Worm (Caenorhabditis elegans) whole organism, late embryonic: ENCODE results near the gene ZK596.3.
A peak's percentile ranks its signal among the peaks of the same experiment; 100 is the strongest.

Source experiments
- C38D4.7 ChIP-seq: fragments of 200-800 bp; sonication (Bioruptor generic); optimal IDR thresholded peaks from 2 replicates; lab custom pipeline; 2018; ENCODE audit warnings: mild to moderate bottlenecking, missing genetic modification characterization, moderate library complexity, missing compliant biosample characterization
- F13H6.1 ChIP-seq: sonication (generic microtip); optimal IDR thresholded peaks from 2 replicates; lab custom pipeline; 2016; ENCODE audit warnings: missing genetic modification characterization, missing compliant biosample characterization
- K09A11.1 ChIP-seq: sonication (generic microtip); optimal IDR thresholded peaks from 2 replicates; lab custom pipeline; 2017; ENCODE audit warnings: antibody characterized with exemption, mild to moderate bottlenecking, missing genetic modification characterization, missing compliant biosample characterization; ENCODE audit not compliant: insufficient read depth
- T23F11.4 ChIP-seq: fragments of 200-800 bp; sonication (Bioruptor generic); optimal IDR thresholded peaks from 2 replicates; lab custom pipeline; 2018; ENCODE audit warnings: mild to moderate bottlenecking, missing genetic modification characterization, missing compliant biosample characterization
- ceh-18 ChIP-seq: sonication (generic microtip); optimal IDR thresholded peaks from 2 replicates; lab custom pipeline; 2016; ENCODE audit warnings: missing genetic modification characterization, missing compliant biosample characterization
- ceh-2 ChIP-seq: sonication (generic microtip); optimal IDR thresholded peaks from 2 replicates; lab custom pipeline; 2016; ENCODE audit warnings: missing genotype, missing genetic modification characterization, missing compliant biosample characterization
- ceh-22 ChIP-seq: sonication (generic microtip); optimal IDR thresholded peaks from 2 replicates; lab custom pipeline; 2017; ENCODE audit warnings: missing biosample characterization, missing genetic modification characterization
- ceh-24 ChIP-seq: sonication (generic microtip); optimal IDR thresholded peaks from 2 replicates; lab custom pipeline; 2016; ENCODE audit warnings: mild to moderate bottlenecking, missing genetic modification characterization, missing compliant biosample characterization
- ceh-31 ChIP-seq: sonication (generic microtip); optimal IDR thresholded peaks from 2 replicates; lab custom pipeline; 2016; ENCODE audit warnings: missing genetic modification characterization, missing compliant biosample characterization
- ceh-34 ChIP-seq: sonication (generic microtip); optimal IDR thresholded peaks from 2 replicates; lab custom pipeline; 2016; ENCODE audit warnings: mild to moderate bottlenecking, missing genetic modification characterization, missing compliant biosample characterization
- ceh-45 ChIP-seq: fragments of 200-800 bp; sonication (Bioruptor generic); IDR thresholded peaks from 2 replicates; pipeline ENCODE4 v1.3.6; 2022; ENCODE audit warnings: missing genetic modification reagents, missing genetic modification characterization, missing compliant biosample characterization
- ceh-48 ChIP-seq: sonication (generic microtip); optimal IDR thresholded peaks from 2 replicates; lab custom pipeline; 2016; ENCODE audit warnings: missing genetic modification characterization, inconsistent platforms, missing compliant biosample characterization
- ceh-9 ChIP-seq: sonication (generic microtip); optimal IDR thresholded peaks from 2 replicates; lab custom pipeline; 2016; ENCODE audit warnings: mild to moderate bottlenecking, missing genetic modification characterization, inconsistent platforms, missing compliant biosample characterization
- che-1 ChIP-seq: sonication (generic microtip); optimal IDR thresholded peaks from 2 replicates; lab custom pipeline; 2016; ENCODE audit warnings: mild to moderate bottlenecking, missing genetic modification characterization, missing compliant biosample characterization
- elt-2 ChIP-seq: sonication (generic microtip); optimal IDR thresholded peaks from 2 replicates; lab custom pipeline; 2016; ENCODE audit warnings: missing genetic modification reagents, missing genetic modification characterization, missing compliant biosample characterization
- fkh-10 ChIP-seq: fragments of 150-350 bp; optimal IDR thresholded peaks from 2 replicates; lab custom pipeline; 2014; ENCODE audit warnings: missing biosample characterization, missing genetic modification reagents, missing genetic modification characterization
- gmeb-2 ChIP-seq: sonication (generic microtip); optimal IDR thresholded peaks from 2 replicates; lab custom pipeline; 2016; ENCODE audit warnings: missing genetic modification characterization, inconsistent platforms, missing compliant biosample characterization
- hlh-13 ChIP-seq: fragments of 200-800 bp; sonication (Bioruptor generic); optimal IDR thresholded peaks from 2 replicates; lab custom pipeline; 2018; ENCODE audit warnings: mild to moderate bottlenecking, missing genetic modification characterization, missing compliant biosample characterization
- hlh-15 ChIP-seq: sonication (generic microtip); optimal IDR thresholded peaks from 2 replicates; lab custom pipeline; 2016; ENCODE audit warnings: missing genetic modification characterization, missing compliant biosample characterization
- hlh-30 ChIP-seq: sonication (generic microtip); optimal IDR thresholded peaks from 2 replicates; lab custom pipeline; 2017; ENCODE audit warnings: antibody characterized with exemption, missing genetic modification characterization, missing compliant biosample characterization; ENCODE audit not compliant: insufficient read depth
- lin-11 ChIP-seq: fragments of 200-800 bp; sonication (Bioruptor generic); optimal IDR thresholded peaks from 2 replicates; lab custom pipeline; 2018; ENCODE audit warnings: mild to moderate bottlenecking, missing genetic modification characterization, missing compliant biosample characterization
- madf-2 ChIP-seq: sonication (generic microtip); optimal IDR thresholded peaks from 2 replicates; lab custom pipeline; 2017; ENCODE audit warnings: missing genetic modification characterization, missing compliant biosample characterization
- mec-3 ChIP-seq: sonication (generic microtip); optimal IDR thresholded peaks from 2 replicates; lab custom pipeline; 2016; ENCODE audit warnings: borderline replicate concordance, missing genetic modification characterization, missing compliant biosample characterization
- nfya-1 ChIP-seq: sonication (generic microtip); optimal IDR thresholded peaks from 2 replicates; lab custom pipeline; 2017; ENCODE audit warnings: missing genetic modification characterization, mild to moderate bottlenecking, missing compliant biosample characterization, antibody characterized with exemption, moderate library complexity
- npax-4 ChIP-seq: sonication (generic microtip); optimal IDR thresholded peaks from 2 replicates; lab custom pipeline; 2016; ENCODE audit warnings: missing genetic modification characterization, missing compliant biosample characterization
- pag-3 ChIP-seq: sonication (generic microtip); optimal IDR thresholded peaks from 2 replicates; lab custom pipeline; 2016; ENCODE audit warnings: missing compliant biosample characterization, missing genetic modification characterization, borderline replicate concordance
- pat-9 ChIP-seq: fragments of 200-800 bp; sonication (Bioruptor generic); optimal IDR thresholded peaks from 2 replicates; lab custom pipeline; 2018; ENCODE audit warnings: mild to moderate bottlenecking, missing genetic modification characterization, moderate library complexity, missing compliant biosample characterization
- pqm-1 ChIP-seq: sonication (generic microtip); optimal IDR thresholded peaks from 2 replicates; lab custom pipeline; 2016; ENCODE audit warnings: missing genetic modification characterization, missing compliant biosample characterization
- pros-1 ChIP-seq: fragments of 150-350 bp; optimal IDR thresholded peaks from 2 replicates; lab custom pipeline; 2014; ENCODE audit warnings: missing biosample characterization, missing genetic modification reagents, missing genetic modification characterization
- ref-2 ChIP-seq: sonication (generic microtip); optimal IDR thresholded peaks from 2 replicates; lab custom pipeline; 2016; ENCODE audit warnings: missing genetic modification characterization, missing compliant biosample characterization
- tbx-2 ChIP-seq: sonication (generic microtip); optimal IDR thresholded peaks from 2 replicates; lab custom pipeline; 2016; ENCODE audit warnings: missing genetic modification characterization, missing compliant biosample characterization
- tbx-7 ChIP-seq: sonication (generic microtip); optimal IDR thresholded peaks from 2 replicates; lab custom pipeline; 2016; ENCODE audit warnings: missing genotype, missing genetic modification characterization, missing compliant biosample characterization
- ttx-3 ChIP-seq: sonication (generic microtip); optimal IDR thresholded peaks from 2 replicates; lab custom pipeline; 2016; ENCODE audit warnings: missing genetic modification reagents, missing genetic modification characterization, missing compliant biosample characterization
- unc-42 ChIP-seq: sonication (generic microtip); optimal IDR thresholded peaks from 2 replicates; lab custom pipeline; 2016; ENCODE audit warnings: missing genotype, missing genetic modification characterization, missing compliant biosample characterization
- unc-55 ChIP-seq: sonication (generic microtip); optimal IDR thresholded peaks from 2 replicates; lab custom pipeline; 2017; ENCODE audit warnings: missing biosample characterization, missing genetic modification reagents, missing genetic modification characterization
- unc-86 ChIP-seq: sonication (generic microtip); optimal IDR thresholded peaks from 2 replicates; lab custom pipeline; 2016; ENCODE audit warnings: missing genetic modification characterization, missing compliant biosample characterization
- zip-5 ChIP-seq: sonication (generic microtip); optimal IDR thresholded peaks from 2 replicates; lab custom pipeline; 2016; ENCODE audit warnings: missing genetic modification characterization, missing compliant biosample characterization
- ztf-16 ChIP-seq: sonication (generic microtip); optimal IDR thresholded peaks from 2 replicates; lab custom pipeline; 2017; ENCODE audit warnings: missing genetic modification characterization, missing compliant biosample characterization

ZK596.3 gene

DNA sequence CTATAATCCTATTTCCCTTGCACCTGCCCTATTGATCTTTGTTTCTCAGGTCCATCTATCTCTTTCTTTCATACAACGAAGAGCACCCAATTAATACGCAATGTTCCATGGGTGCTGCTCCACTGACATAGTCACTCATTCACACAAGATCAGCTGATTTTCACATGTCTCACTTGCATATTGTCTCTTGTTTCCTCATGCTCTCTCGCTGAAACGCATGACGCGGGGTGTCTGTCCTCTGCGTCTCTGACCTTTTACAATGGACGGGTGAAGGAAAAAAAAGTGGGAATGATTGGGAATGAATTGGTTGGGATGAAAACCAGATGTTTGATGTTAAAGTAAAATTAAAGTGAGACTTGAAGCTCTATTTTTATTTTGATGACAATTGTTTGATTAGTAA, 31.2 kb upstream of the ZK596.3 start (continued):
- no peak for TF ChIP-seq pag-3 (tag; lab: Kevin White, UChicago)

DNA sequence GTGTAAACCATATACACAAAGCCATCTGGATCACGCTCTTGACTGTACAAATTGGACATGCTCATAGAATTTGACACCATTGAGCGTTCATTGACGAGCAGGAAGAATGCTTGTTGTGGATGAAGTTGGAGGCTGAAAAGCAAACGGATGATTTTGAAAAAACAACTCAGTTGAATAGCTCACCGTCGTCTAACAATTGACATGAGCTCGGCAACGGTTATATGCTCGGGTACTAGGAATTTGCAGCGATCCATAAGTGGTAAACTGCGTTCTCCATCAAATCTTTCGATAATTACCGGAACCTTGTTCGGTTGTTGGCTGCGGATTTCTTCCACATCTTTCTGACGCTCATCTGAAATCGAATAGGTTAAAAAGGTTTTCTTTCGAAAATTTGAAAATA, 30.6 kb upstream of the ZK596.3 start:
- TF ChIP-seq ref-2 = no peak
- no peak for TF ChIP-seq che-1 (tag; lab: Kevin White, UChicago)
- no peak for TF ChIP-seq ttx-3 (tag; lab: Kevin White, UChicago)
- TF ChIP-seq, all 69 proteins: peak for 0

ce11 chrIV:10933777-10934546, 29.8 kb upstream of the ZK596.3 start:
- no peak for TF ChIP-seq ceh-18 (tag; lab: Kevin White, UChicago)
- no peak for TF ChIP-seq gmeb-2
- no peak for TF ChIP-seq ttx-3 (tag; lab: Kevin White, UChicago)
- no peak for TF ChIP-seq unc-55
- no peak for TF ChIP-seq fkh-10 (GFP tag; lab: Kevin White, UChicago)
- no peak for TF ChIP-seq ceh-9 (tag; lab: Kevin White, UChicago)

- TF ChIP-seq ceh-22 (tag; lab: Kevin White, UChicago) (no peak), hlh-15 (tag; lab: Kevin White, UChicago) (no peak), pros-1 (no peak), zip-5 (tag; lab: Kevin White, UChicago) (no peak), hlh-30 (tag; lab: Kevin White, UChicago) (no peak), ceh-45 (no peak), K09A11.1 (tag; lab: Kevin White, UChicago) (peak; percentile 16), pat-9 (tag; lab: Kevin White, UChicago) (no peak), ceh-48 (peak; percentile 36), nfya-1 (tag; lab: Kevin White, UChicago) (peak; percentile 32), F13H6.1 (no peak), lin-11 (tag; lab: Kevin White, UChicago) (no peak), tbx-2 (tag; lab: Kevin White, UChicago) (peak; percentile 35), ceh-34 (no peak), elt-2 (tag; lab: Kevin White, UChicago) (peak; percentile 37), madf-2 (tag; lab: Kevin White, UChicago) (no peak), ceh-31 (tag; lab: Kevin White, UChicago) (peak; percentile 20), unc-55 (no peak), hlh-13 (GFP tag; lab: Kevin White, UChicago) (no peak), unc-42 (tag; lab: Kevin White, UChicago) (peak; percentile 8), tbx-7 (tag; lab: Kevin White, UChicago) (no peak), ceh-24 (tag; lab: Kevin White, UChicago) (no peak), T23F11.4 (GFP tag; lab: Kevin White, UChicago) (peak; percentile 11), C38D4.7 (GFP tag; lab: Kevin White, UChicago) (no peak)
Measured at ce11 chrIV:10933062-10933552, 28.9 kb upstream of the ZK596.3 start, which contains the start of the genes dnc-1 and lsm-7. Gene dnc-1, minus strand, starts transcription at chrIV:10933203. Gene lsm-7, plus strand, starts transcription at chrIV:10933502.

DNA sequence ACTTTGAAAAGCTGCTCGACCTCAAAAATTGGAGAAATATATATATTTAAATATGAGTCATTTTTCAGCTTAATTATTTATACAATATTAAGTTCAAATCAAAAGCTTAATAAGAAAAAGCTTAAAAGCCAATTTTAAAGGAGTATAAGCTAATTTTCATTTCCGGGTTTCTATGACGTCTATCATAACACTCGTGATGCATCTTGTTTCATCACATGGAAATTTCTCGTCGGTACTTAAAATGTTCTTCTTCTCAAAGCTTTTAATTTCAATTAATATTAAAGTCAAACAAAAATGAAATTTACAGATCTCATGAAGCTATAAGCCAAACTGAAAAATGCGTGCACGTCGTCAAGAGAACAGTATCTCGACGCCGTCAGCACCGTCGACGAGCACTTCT, 15.6 kb upstream of the ZK596.3 start, which contains the start of gene rbr-2:
TSS of gene rbr-2 (plus strand) at position 301 of the 400 bp plus-strand sequence.
- no peak for TF ChIP-seq pqm-1
- TF ChIP-seq gmeb-2 = no peak
- no peak for TF ChIP-seq npax-4 (tag; lab: Kevin White, UChicago)
- no peak for TF ChIP-seq mec-3 (tag; lab: Kevin White, UChicago)
- no peak for TF ChIP-seq ztf-16 (tag; lab: Kevin White, UChicago)
- TF ChIP-seq unc-86 (tag; lab: Kevin White, UChicago) = no peak
- no peak for TF ChIP-seq ceh-2 (tag; lab: Kevin White, UChicago)
- no peak for TF ChIP-seq fkh-10 (GFP tag; lab: Kevin White, UChicago)
- no peak for TF ChIP-seq ttx-3 (tag; lab: Kevin White, UChicago)
